Fruit fly (Drosophila melanogaster) whole organism, embryonic: ENCODE results near the gene Ing5.

Source experiments
- CG11247 ChIP-seq: fragments of 200-800 bp; sonication (Bioruptor generic); IDR thresholded peaks from 2 replicates; pipeline ENCODE4 v1.3.6; 2022; ENCODE audit warnings: missing biosample characterization, missing genetic modification characterization
- CG2116 ChIP-seq: fragments of 200-800 bp; sonication (Bioruptor generic); optimal IDR thresholded peaks from 3 replicates; lab custom pipeline; 2018; ENCODE audit warnings: missing biosample characterization, mild to moderate bottlenecking, missing genetic modification characterization
- CG7987 ChIP-seq: fragments of 200-800 bp; sonication (Bioruptor generic); optimal IDR thresholded peaks from 2 replicates; lab custom pipeline; 2018; ENCODE audit warnings: missing biosample characterization, mild to moderate bottlenecking, missing genetic modification characterization, moderate library complexity
- Fer2 ChIP-seq: fragments of 200-800 bp; sonication (Bioruptor generic); optimal IDR thresholded peaks from 2 replicates; lab custom pipeline; 2018; ENCODE audit warnings: missing biosample characterization, mild to moderate bottlenecking, missing genetic modification characterization, moderate library complexity
- Hr3 ChIP-seq: fragments of 200-800 bp; sonication (Bioruptor generic); optimal IDR thresholded peaks from 3 replicates; lab custom pipeline; 2016; ENCODE audit warnings: missing biosample characterization, missing genetic modification characterization
- Kr ChIP-seq: fragments of 200-800 bp; sonication (Bioruptor generic); optimal IDR thresholded peaks from 2 replicates; lab custom pipeline; 2017; ENCODE audit warnings: missing biosample characterization, mild to moderate bottlenecking, missing genetic modification characterization
- cad ChIP-seq: fragments of >200 bp; optimal IDR thresholded peaks from 2 replicates; lab custom pipeline; 2017; ENCODE audit warnings: missing biosample characterization, missing genetic modification characterization
- h ChIP-seq: fragments of >200 bp; optimal IDR thresholded peaks from 2 replicates; lab custom pipeline; 2017
- zfh1 ChIP-seq: fragments of 200-800 bp; sonication (Bioruptor generic); IDR thresholded peaks from 3 replicates; pipeline ENCODE4 v1.3.6; 2022; ENCODE audit warnings: missing biosample characterization, missing genetic modification characterization

- TF ChIP-seq Hr3 (GFP tag; lab: Kevin White, UChicago) (no peak), CG2116 (GFP tag; lab: Kevin White, UChicago) (no peak), CG11247 (GFP tag; lab: Robert Waterston, UW) (no peak), Kr (no peak), h (lab: Kevin White, UChicago) (no peak), CG7987 (no peak), cad (GFP tag; lab: Kevin White, UChicago) (no peak), Fer2 (tag; lab: Kevin White, UChicago) (no peak), zfh1 (GFP tag; lab: Robert Waterston, UW) (no peak)
Measured at dm6 chr2L:13396084-13396483, 9.0 kb upstream of the Ing5 start, which contains the start of gene CG16957.
